Worm (Caenorhabditis elegans) whole organism, L3 larva: ENCODE data around the gene cpr-5.

Experiments
- R02D3.7 ChIP-seq: fragments of 150-350 bp; optimal IDR thresholded peaks from 2 replicates; lab custom pipeline; 2014; ENCODE audit warnings: missing biosample characterization, missing genetic modification characterization
- ZK546.5 ChIP-seq: sonication (generic microtip); optimal IDR thresholded peaks from 2 replicates; lab custom pipeline; 2017; ENCODE audit warnings: missing biosample characterization, missing genetic modification characterization
- aly-2 ChIP-seq: fragments of 150-350 bp; optimal IDR thresholded peaks from 2 replicates; lab custom pipeline; 2014; ENCODE audit warnings: missing biosample characterization, missing genetic modification characterization
- ama-1 ChIP-seq: fragments of 150-350 bp; optimal IDR thresholded peaks from 2 replicates; lab custom pipeline; 2018
- ceh-16 ChIP-seq: sonication (generic microtip); optimal IDR thresholded peaks from 2 replicates; lab custom pipeline; 2017; ENCODE audit warnings: missing biosample characterization, missing genetic modification characterization
- ceh-28 ChIP-seq: fragments of 150-350 bp; optimal IDR thresholded peaks from 2 replicates; lab custom pipeline; 2014; ENCODE audit warnings: missing biosample characterization, missing genetic modification reagents, missing genetic modification characterization
- ceh-82 ChIP-seq: fragments of 150-350 bp; optimal IDR thresholded peaks from 2 replicates; lab custom pipeline; 2014; ENCODE audit warnings: missing biosample characterization, missing genetic modification characterization
- ceh-9 ChIP-seq: sonication (generic microtip); optimal IDR thresholded peaks from 2 replicates; lab custom pipeline; 2018; ENCODE audit warnings: missing biosample characterization, missing genetic modification characterization
- daf-12 ChIP-seq: fragments of 150-350 bp; optimal IDR thresholded peaks from 2 replicates; lab custom pipeline; 2014; ENCODE audit warnings: missing biosample characterization, missing genetic modification reagents, missing genetic modification characterization
- egl-27 ChIP-seq: sonication (generic microtip); optimal IDR thresholded peaks from 4 replicates; lab custom pipeline; 2017; ENCODE audit warnings: missing biosample characterization, missing genetic modification reagents, missing genetic modification characterization
- egl-5 ChIP-seq: fragments of 150-350 bp; optimal IDR thresholded peaks from 2 replicates; lab custom pipeline; 2017; ENCODE audit warnings: missing biosample characterization, missing genetic modification reagents, missing genetic modification characterization, inconsistent platforms
- elt-1 ChIP-seq: fragments of 150-350 bp; optimal IDR thresholded peaks from 2 replicates; lab custom pipeline; 2014; ENCODE audit warnings: missing biosample characterization, missing genetic modification characterization
- elt-2 ChIP-seq: sonication (generic microtip); optimal IDR thresholded peaks from 2 replicates; lab custom pipeline; 2016; ENCODE audit warnings: missing genetic modification reagents, mild to moderate bottlenecking, missing genetic modification characterization, missing compliant biosample characterization
- elt-3 ChIP-seq, 3 experiments: fragments of 150-350 bp in 1 of 3; sonication (generic microtip) in 2 of 3; optimal IDR thresholded peaks; 2 replicates in 2 of 3; 4 replicates in 1 of 3; lab custom pipeline; 2014 to 2017; ENCODE audit warnings: missing biosample characterization in 3 of 3, missing genetic modification characterization in 3 of 3
- eor-1 ChIP-seq, 2 experiments: fragments of 150-350 bp; optimal IDR thresholded peaks; 2 replicates each; lab custom pipeline; 2014 to 2018; ENCODE audit warnings: missing biosample characterization in 2 of 2, missing genetic modification characterization in 2 of 2
- fkh-10 ChIP-seq: sonication (generic microtip); optimal IDR thresholded peaks from 2 replicates; lab custom pipeline; 2017; ENCODE audit warnings: missing biosample characterization, missing genetic modification reagents, missing genetic modification characterization
- fkh-2 ChIP-seq: fragments of 150-350 bp; optimal IDR thresholded peaks from 2 replicates; lab custom pipeline; 2014; ENCODE audit warnings: missing biosample characterization, missing genetic modification reagents, missing genetic modification characterization
- fos-1 ChIP-seq: fragments of 150-350 bp; optimal IDR thresholded peaks from 2 replicates; lab custom pipeline; 2014; ENCODE audit warnings: missing biosample characterization, missing genetic modification characterization
- hmg-11 ChIP-seq: sonication (generic microtip); optimal IDR thresholded peaks from 2 replicates; lab custom pipeline; 2016; ENCODE audit warnings: missing genetic modification characterization, missing compliant biosample characterization
- jun-1 ChIP-seq: fragments of 150-350 bp; optimal IDR thresholded peaks from 2 replicates; lab custom pipeline; 2014; ENCODE audit warnings: missing biosample characterization, missing genetic modification reagents, missing genetic modification characterization
- lin-15B ChIP-seq: fragments of 150-350 bp; optimal IDR thresholded peaks from 2 replicates; lab custom pipeline; 2014; ENCODE audit warnings: missing biosample characterization, missing genetic modification characterization
- lin-39 ChIP-seq: fragments of 150-350 bp; optimal IDR thresholded peaks from 2 replicates; lab custom pipeline; 2018; ENCODE audit warnings: missing biosample characterization, missing genetic modification reagents, missing genetic modification characterization
- lsy-12 ChIP-seq: sonication (generic microtip); optimal IDR thresholded peaks from 2 replicates; lab custom pipeline; 2016; ENCODE audit warnings: mild to moderate bottlenecking, missing genetic modification characterization, missing compliant biosample characterization
- mdl-1 ChIP-seq: fragments of 150-350 bp; optimal IDR thresholded peaks from 2 replicates; lab custom pipeline; 2014; ENCODE audit warnings: missing biosample characterization, missing genetic modification characterization
- mml-1 ChIP-seq: fragments of 150-350 bp; sonication (generic microtip); optimal IDR thresholded peaks from 3 replicates; lab custom pipeline; 2014; ENCODE audit warnings: missing biosample characterization, missing genetic modification characterization
- nfya-1 ChIP-seq: sonication (generic microtip); optimal IDR thresholded peaks from 2 replicates; lab custom pipeline; 2017; ENCODE audit warnings: missing genetic modification characterization, mild to moderate bottlenecking, missing compliant biosample characterization, antibody characterized with exemption, moderate library complexity; ENCODE audit not compliant: insufficient read depth
- nhr-11 ChIP-seq: fragments of 150-350 bp; optimal IDR thresholded peaks from 2 replicates; lab custom pipeline; 2014; ENCODE audit warnings: missing biosample characterization, missing genetic modification characterization
- nhr-12 ChIP-seq: fragments of 150-350 bp; optimal IDR thresholded peaks from 2 replicates; lab custom pipeline; 2014; ENCODE audit warnings: missing biosample characterization, missing genetic modification characterization
- nhr-23 ChIP-seq: fragments of 150-350 bp; optimal IDR thresholded peaks from 2 replicates; lab custom pipeline; 2014; ENCODE audit warnings: missing biosample characterization, missing genetic modification reagents, missing genetic modification characterization
- nhr-237 ChIP-seq: fragments of 150-350 bp; optimal IDR thresholded peaks from 2 replicates; lab custom pipeline; 2014; ENCODE audit warnings: missing biosample characterization, missing genetic modification characterization
- nhr-25 ChIP-seq: sonication (generic microtip); optimal IDR thresholded peaks from 2 replicates; lab custom pipeline; 2017; ENCODE audit warnings: missing biosample characterization, missing genetic modification characterization
- nhr-43 ChIP-seq: sonication (generic microtip); optimal IDR thresholded peaks from 2 replicates; lab custom pipeline; 2016; ENCODE audit warnings: mild to moderate bottlenecking, missing genetic modification characterization, missing compliant biosample characterization; ENCODE audit not compliant: poor library complexity, severe bottlenecking
- nhr-76 ChIP-seq: fragments of 150-350 bp; sonication (generic microtip); optimal IDR thresholded peaks from 5 replicates; lab custom pipeline; 2014; ENCODE audit warnings: missing biosample characterization, missing genetic modification characterization
- nhr-77 ChIP-seq: fragments of 150-350 bp; optimal IDR thresholded peaks from 2 replicates; lab custom pipeline; 2014; ENCODE audit warnings: missing biosample characterization, missing genetic modification characterization
- pha-4 ChIP-seq: fragments of 150-350 bp; optimal IDR thresholded peaks from 2 replicates; lab custom pipeline; 2014; ENCODE audit warnings: missing biosample characterization, missing genetic modification reagents, missing genetic modification characterization
- pqm-1 ChIP-seq: fragments of 150-350 bp; optimal IDR thresholded peaks from 2 replicates; lab custom pipeline; 2017; ENCODE audit warnings: missing biosample characterization, missing genetic modification characterization, inconsistent platforms
- sea-2 ChIP-seq: fragments of 150-350 bp; sonication (generic microtip); optimal IDR thresholded peaks from 4 replicates; lab custom pipeline; 2014; ENCODE audit warnings: missing biosample characterization, missing genetic modification reagents, missing genetic modification characterization
- skn-1 ChIP-seq: fragments of 150-350 bp; optimal IDR thresholded peaks from 2 replicates; lab custom pipeline; 2014; ENCODE audit warnings: missing biosample characterization, missing genetic modification characterization
- snpc-4 ChIP-seq: fragments of 150-350 bp; optimal IDR thresholded peaks from 2 replicates; lab custom pipeline; 2014; ENCODE audit warnings: missing biosample characterization, missing genetic modification characterization
- tbx-2 ChIP-seq: sonication (generic microtip); optimal IDR thresholded peaks from 2 replicates; lab custom pipeline; 2016; ENCODE audit warnings: mild to moderate bottlenecking, missing genetic modification characterization, missing compliant biosample characterization
- unc-39 ChIP-seq: sonication (generic microtip); optimal IDR thresholded peaks from 4 replicates; lab custom pipeline; 2017; ENCODE audit warnings: missing biosample characterization, missing genetic modification characterization
- unc-62 ChIP-seq: fragments of 150-350 bp; sonication (generic microtip); optimal IDR thresholded peaks from 4 replicates; lab custom pipeline; 2014; ENCODE audit warnings: missing biosample characterization, missing genetic modification reagents, missing genetic modification characterization
- zag-1 ChIP-seq: fragments of 150-350 bp; optimal IDR thresholded peaks from 2 replicates; lab custom pipeline; 2014; ENCODE audit warnings: missing biosample characterization, missing genetic modification characterization
- ztf-11 ChIP-seq: fragments of 150-350 bp; optimal IDR thresholded peaks from 2 replicates; lab custom pipeline; 2014; ENCODE audit warnings: missing biosample characterization, missing genetic modification characterization
- ztf-4 ChIP-seq: fragments of 150-350 bp; optimal IDR thresholded peaks from 2 replicates; lab custom pipeline; 2014; ENCODE audit warnings: missing biosample characterization, missing genetic modification characterization

Gene cpr-5

ce11 chrV:1155914-1156313, 22.1 kb upstream of the cpr-5 start, which contains the start of gene cmd-1 (continued):
- TF ChIP-seq nhr-76 (tag; lab: Kevin White, UChicago), result no peak
- peak; percentile 48 for TF ChIP-seq elt-2
- TF ChIP-seq ceh-82 (tag; lab: Kevin White, UChicago), result no peak
- TF ChIP-seq unc-62 (GFP tag; lab: Kevin White, UChicago), result no peak
- TF ChIP-seq pqm-1, result no peak
- TF ChIP-seq tbx-2 (tag; lab: Kevin White, UChicago), result no peak
- TF ChIP-seq ama-1 (lab: Kevin White, UChicago), result no peak
- TF ChIP-seq zag-1 (tag; lab: Kevin White, UChicago), result no peak
- no peak for TF ChIP-seq ZK546.5 (tag; lab: Kevin White, UChicago)
- TF ChIP-seq fos-1 (tag; lab: Kevin White, UChicago), result no peak
- TF ChIP-seq ztf-11, result no peak
- TF ChIP-seq egl-5 (tag; lab: Kevin White, UChicago), result no peak
- TF ChIP-seq lin-15B (tag; lab: Kevin White, UChicago), result peak; percentile 26
- no peak for TF ChIP-seq sea-2 (GFP tag; lab: Kevin White, UChicago)
- no peak for TF ChIP-seq eor-1 (tag; optimal IDR thresholded peaks at IDR 0.05; lab: Kevin White, UChicago)

DNA sequence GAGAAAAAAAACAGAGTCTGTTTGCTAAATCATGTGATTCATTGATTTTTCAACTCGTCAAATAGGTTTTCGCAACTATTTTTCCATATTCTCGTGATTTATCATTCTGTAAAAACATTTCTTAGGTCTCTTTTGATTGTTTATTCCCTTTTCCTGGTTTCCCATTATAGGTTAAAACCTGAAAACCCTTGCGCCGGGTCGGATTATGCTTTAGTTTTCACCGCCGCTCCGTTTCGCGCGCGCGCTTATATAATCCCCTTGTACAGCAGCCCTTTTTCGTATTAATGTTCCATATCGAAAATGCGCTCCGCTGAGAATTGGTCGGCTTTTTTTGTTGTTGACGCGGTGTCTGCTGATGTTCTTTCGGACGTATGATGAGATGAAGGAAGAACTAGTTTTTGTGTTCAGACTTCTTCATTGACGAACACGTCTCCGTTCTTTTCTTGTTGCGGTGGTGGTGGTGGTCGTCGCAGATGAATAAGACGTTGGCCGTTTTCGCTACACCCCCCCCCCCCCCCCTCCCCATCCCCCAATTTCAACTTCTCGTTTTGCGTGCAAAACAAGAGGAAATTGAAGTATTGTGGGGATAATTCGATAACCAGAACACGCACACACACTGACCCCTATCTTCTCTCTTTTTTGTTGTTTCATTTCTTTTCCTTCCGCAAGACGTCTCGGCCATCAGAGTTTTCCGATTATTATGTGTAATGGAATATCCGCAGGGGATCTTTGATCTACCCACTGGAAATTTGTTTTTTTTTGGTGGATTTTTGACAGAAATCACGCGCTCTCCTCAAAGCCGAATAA, 20.8 kb upstream of the cpr-5 start:
- TF ChIP-seq nhr-23 (tag; lab: Kevin White, UChicago) (peak; percentile 85), ztf-11 (no peak), snpc-4 (tag; lab: Kevin White, UChicago) (peak; percentile 19), nhr-43 (tag; lab: Kevin White, UChicago) (peak; percentile 42), ama-1 (lab: Kevin White, UChicago) (peak; percentile 75), lin-15B (tag; lab: Kevin White, UChicago) (peak; percentile 42), lsy-12 (tag; lab: Kevin White, UChicago) (no peak), nhr-25 (tag; lab: Kevin White, UChicago) (peak; percentile 46)

- TF ChIP-seq lsy-12 (tag; lab: Kevin White, UChicago) (no peak), snpc-4 (tag; lab: Kevin White, UChicago) (peak; percentile 52), unc-39 (tag; lab: Kevin White, UChicago) (no peak), nhr-11 (tag; lab: Kevin White, UChicago) (no peak), tbx-2 (tag; lab: Kevin White, UChicago) (peak; percentile 27), mml-1 (tag; lab: Kevin White, UChicago) (no peak), nhr-76 (tag; lab: Kevin White, UChicago) (no peak), nhr-12 (tag; lab: Kevin White, UChicago) (no peak), skn-1 (tag; lab: Kevin White, UChicago) (no peak), ceh-28 (tag; lab: Kevin White, UChicago) (no peak), elt-1 (tag; lab: Kevin White, UChicago) (no peak), R02D3.7 (tag; lab: Kevin White, UChicago) (no peak), ztf-4 (tag; lab: Kevin White, UChicago) (no peak), nhr-23 (tag; lab: Kevin White, UChicago) (no peak), ceh-82 (tag; lab: Kevin White, UChicago) (no peak), lin-15B (tag; lab: Kevin White, UChicago) (peak; percentile 35), unc-62 (GFP tag; lab: Kevin White, UChicago) (no peak), nhr-25 (tag; lab: Kevin White, UChicago) (no peak), lin-39 (tag; lab: Kevin White, UChicago) (peak; percentile 85), pqm-1 (peak; percentile 14), sea-2 (GFP tag; lab: Kevin White, UChicago) (no peak), pha-4 (no peak), ceh-16 (tag; lab: Kevin White, UChicago) (no peak), nhr-77 (no peak), ama-1 (lab: Kevin White, UChicago) (peak; percentile 59), fos-1 (tag; lab: Kevin White, UChicago) (no peak), aly-2 (tag; lab: Kevin White, UChicago) (no peak), fkh-2 (no peak), mdl-1 (tag; lab: Kevin White, UChicago) (peak; percentile 47), nhr-237 (no peak), nhr-43 (tag; lab: Kevin White, UChicago) (no peak), elt-3 (tag; optimal IDR thresholded peaks at IDR 0.05; lab: Kevin White, UChicago) (no peak), fkh-10 (GFP tag; lab: Kevin White, UChicago) (no peak), egl-27 (tag; lab: Kevin White, UChicago) (peak; percentile 14), nfya-1 (tag; lab: Kevin White, UChicago) (peak; percentile 78), jun-1 (tag; lab: Kevin White, UChicago) (no peak), hmg-11 (no peak), ceh-9 (tag; lab: Kevin White, UChicago) (no peak), elt-2 (peak; percentile 50), eor-1 (tag; optimal IDR thresholded peaks at IDR 0.05; lab: Kevin White, UChicago) (no peak), egl-5 (tag; lab: Kevin White, UChicago) (no peak), zag-1 (tag; lab: Kevin White, UChicago) (no peak), daf-12 (tag; lab: Kevin White, UChicago) (no peak)
These were observed 20.1 kb upstream of the cpr-5 start for ce11 chrV:1153925-1154324.
